Worm (Caenorhabditis elegans) whole organism, L1 larva: Measurements from ENCODE around the gene ncx-2.

Experiments
- aly-2 ChIP-seq: fragments of 150-350 bp; optimal IDR thresholded peaks from 2 replicates; lab custom pipeline; 2014; ENCODE audit warnings: missing biosample characterization, missing genetic modification characterization
- elt-3 ChIP-seq, 6 experiments: fragments of 150-350 bp in 1 of 6; sonication (generic microtip); optimal IDR thresholded peaks; 2 replicates each; lab custom pipeline; 2017 to 2018; ENCODE audit warnings: missing biosample characterization in 6 of 6, missing genetic modification characterization in 6 of 6, inconsistent platforms in 1 of 6
- lsy-2 ChIP-seq, 2 experiments: fragments of 150-350 bp; optimal IDR thresholded peaks; 2 replicates each; lab custom pipeline; 2014; ENCODE audit warnings: missing biosample characterization in 2 of 2, missing genetic modification characterization in 2 of 2

- peak; percentile 20 for TF ChIP-seq aly-2 (tag; lab: Kevin White, UChicago)
- peak in 2 of 6 experiments; percentile 2 to 43 for TF ChIP-seq elt-3 (tag; optimal IDR thresholded peaks at IDR 0.05; lab: Kevin White, UChicago)
- peak; percentile 51 to 74 for TF ChIP-seq lsy-2 (tag; optimal IDR thresholded peaks at IDR 0.05; lab: Kevin White, UChicago)
Observed at ce11 chrV:5269024-5269535, 34.4 kb upstream of the ncx-2 start, which contains the start of gene penr-1.
